Worm (Caenorhabditis elegans) whole organism, late embryonic: Measurements from ENCODE around the gene pals-30.
"Not testable (repeated sequence)": the region's sequence is repeated elsewhere in the genome, so short reads cannot be mapped to it uniquely, and the experiment has no call there.

Experiments
- C08G9.2 ChIP-seq: sonication (generic microtip); optimal IDR thresholded peaks from 2 replicates; lab custom pipeline; 2016; ENCODE audit warnings: mild to moderate bottlenecking, missing genetic modification characterization, moderate library complexity, missing compliant biosample characterization
- K02D7.2 ChIP-seq: sonication (generic microtip); optimal IDR thresholded peaks from 2 replicates; lab custom pipeline; 2017; ENCODE audit warnings: mild to moderate bottlenecking, missing genetic modification characterization, missing compliant biosample characterization
- T23F11.4 ChIP-seq: fragments of 200-800 bp; sonication (Bioruptor generic); optimal IDR thresholded peaks from 2 replicates; lab custom pipeline; 2018; ENCODE audit warnings: mild to moderate bottlenecking, missing genetic modification characterization, missing compliant biosample characterization
- Y22D7AL.16 ChIP-seq: sonication (generic microtip); optimal IDR thresholded peaks from 2 replicates; lab custom pipeline; 2016; ENCODE audit warnings: missing genetic modification characterization, missing compliant biosample characterization
- ceh-14 ChIP-seq: sonication (generic microtip); optimal IDR thresholded peaks from 2 replicates; lab custom pipeline; 2016; ENCODE audit warnings: missing genotype, missing genetic modification characterization, missing compliant biosample characterization
- ceh-18 ChIP-seq: sonication (generic microtip); optimal IDR thresholded peaks from 2 replicates; lab custom pipeline; 2016; ENCODE audit warnings: missing genetic modification characterization, missing compliant biosample characterization
- ceh-22 ChIP-seq: sonication (generic microtip); optimal IDR thresholded peaks from 2 replicates; lab custom pipeline; 2017; ENCODE audit warnings: missing biosample characterization, missing genetic modification characterization
- ceh-24 ChIP-seq: sonication (generic microtip); optimal IDR thresholded peaks from 2 replicates; lab custom pipeline; 2016; ENCODE audit warnings: mild to moderate bottlenecking, missing genetic modification characterization, missing compliant biosample characterization
- ceh-30 ChIP-seq: fragments of 150-350 bp; optimal IDR thresholded peaks from 2 replicates; lab custom pipeline; 2014; ENCODE audit warnings: missing biosample characterization, missing genetic modification characterization
- ceh-31 ChIP-seq: sonication (generic microtip); optimal IDR thresholded peaks from 2 replicates; lab custom pipeline; 2016; ENCODE audit warnings: missing genetic modification characterization, missing compliant biosample characterization
- ceh-45 ChIP-seq: fragments of 200-800 bp; sonication (Bioruptor generic); IDR thresholded peaks from 2 replicates; pipeline ENCODE4 v1.3.6; 2022; ENCODE audit warnings: missing genetic modification reagents, missing genetic modification characterization, missing compliant biosample characterization
- ceh-6 ChIP-seq: fragments of 200-800 bp; sonication (Bioruptor generic); optimal IDR thresholded peaks from 2 replicates; lab custom pipeline; 2018; ENCODE audit warnings: mild to moderate bottlenecking, missing genetic modification characterization, missing compliant biosample characterization
- che-1 ChIP-seq: sonication (generic microtip); optimal IDR thresholded peaks from 2 replicates; lab custom pipeline; 2016; ENCODE audit warnings: mild to moderate bottlenecking, missing genetic modification characterization, missing compliant biosample characterization
- dve-1 ChIP-seq: sonication (generic microtip); optimal IDR thresholded peaks from 2 replicates; lab custom pipeline; 2017; ENCODE audit warnings: antibody characterized with exemption, mild to moderate bottlenecking, missing genetic modification characterization, missing compliant biosample characterization
- elt-2 ChIP-seq: sonication (generic microtip); optimal IDR thresholded peaks from 2 replicates; lab custom pipeline; 2016; ENCODE audit warnings: missing genetic modification reagents, missing genetic modification characterization, missing compliant biosample characterization
- ets-4 ChIP-seq: sonication (generic microtip); optimal IDR thresholded peaks from 2 replicates; lab custom pipeline; 2016; ENCODE audit warnings: missing genetic modification characterization, missing compliant biosample characterization
- eyg-1 ChIP-seq: sonication (generic microtip); optimal IDR thresholded peaks from 2 replicates; lab custom pipeline; 2016; ENCODE audit warnings: missing genotype, missing genetic modification characterization, missing compliant biosample characterization
- fkh-10 ChIP-seq: fragments of 150-350 bp; optimal IDR thresholded peaks from 2 replicates; lab custom pipeline; 2014; ENCODE audit warnings: missing biosample characterization, missing genetic modification reagents, missing genetic modification characterization
- gmeb-2 ChIP-seq: sonication (generic microtip); optimal IDR thresholded peaks from 2 replicates; lab custom pipeline; 2016; ENCODE audit warnings: missing genetic modification characterization, inconsistent platforms, missing compliant biosample characterization
- hlh-13 ChIP-seq: fragments of 200-800 bp; sonication (Bioruptor generic); optimal IDR thresholded peaks from 2 replicates; lab custom pipeline; 2018; ENCODE audit warnings: mild to moderate bottlenecking, missing genetic modification characterization, missing compliant biosample characterization
- hlh-8 ChIP-seq: sonication (generic microtip); optimal IDR thresholded peaks from 2 replicates; lab custom pipeline; 2016; ENCODE audit warnings: missing genotype, missing genetic modification characterization, missing compliant biosample characterization
- lim-6 ChIP-seq: sonication (generic microtip); optimal IDR thresholded peaks from 2 replicates; lab custom pipeline; 2016; ENCODE audit warnings: missing genetic modification characterization, missing compliant biosample characterization
- mec-3 ChIP-seq: sonication (generic microtip); optimal IDR thresholded peaks from 2 replicates; lab custom pipeline; 2016; ENCODE audit warnings: borderline replicate concordance, missing genetic modification characterization, missing compliant biosample characterization
- nfya-1 ChIP-seq: sonication (generic microtip); optimal IDR thresholded peaks from 2 replicates; lab custom pipeline; 2017; ENCODE audit warnings: missing genetic modification characterization, mild to moderate bottlenecking, missing compliant biosample characterization, antibody characterized with exemption, moderate library complexity
- nhr-232 ChIP-seq: sonication (generic microtip); optimal IDR thresholded peaks from 2 replicates; lab custom pipeline; 2016; ENCODE audit warnings: missing genetic modification characterization, missing compliant biosample characterization
- npax-4 ChIP-seq: sonication (generic microtip); optimal IDR thresholded peaks from 2 replicates; lab custom pipeline; 2016; ENCODE audit warnings: missing genetic modification characterization, missing compliant biosample characterization
- pag-3 ChIP-seq: sonication (generic microtip); optimal IDR thresholded peaks from 2 replicates; lab custom pipeline; 2016; ENCODE audit warnings: missing compliant biosample characterization, missing genetic modification characterization, borderline replicate concordance
- pat-9 ChIP-seq: fragments of 200-800 bp; sonication (Bioruptor generic); optimal IDR thresholded peaks from 2 replicates; lab custom pipeline; 2018; ENCODE audit warnings: mild to moderate bottlenecking, missing genetic modification characterization, moderate library complexity, missing compliant biosample characterization
- pax-1 ChIP-seq: fragments of 150-350 bp; optimal IDR thresholded peaks from 2 replicates; lab custom pipeline; 2014; ENCODE audit warnings: missing biosample characterization, missing genetic modification characterization
- pha-2 ChIP-seq: sonication (generic microtip); optimal IDR thresholded peaks from 2 replicates; lab custom pipeline; 2017; ENCODE audit warnings: mild to moderate bottlenecking, missing genetic modification characterization, missing compliant biosample characterization
- pqm-1 ChIP-seq: sonication (generic microtip); optimal IDR thresholded peaks from 2 replicates; lab custom pipeline; 2016; ENCODE audit warnings: missing genetic modification characterization, missing compliant biosample characterization
- pros-1 ChIP-seq: fragments of 150-350 bp; optimal IDR thresholded peaks from 2 replicates; lab custom pipeline; 2014; ENCODE audit warnings: missing biosample characterization, missing genetic modification reagents, missing genetic modification characterization
- rnt-1 ChIP-seq: sonication (generic microtip); optimal IDR thresholded peaks from 2 replicates; lab custom pipeline; 2016; ENCODE audit warnings: missing genetic modification characterization, missing compliant biosample characterization
- sdc-2 ChIP-seq: sonication (generic microtip); optimal IDR thresholded peaks from 2 replicates; lab custom pipeline; 2016; ENCODE audit warnings: missing genotype, missing genetic modification characterization, missing compliant biosample characterization
- syd-9 ChIP-seq: sonication (generic microtip); optimal IDR thresholded peaks from 2 replicates; lab custom pipeline; 2016; ENCODE audit warnings: mild to moderate bottlenecking, missing genetic modification characterization, moderate library complexity, missing compliant biosample characterization
- unc-3 ChIP-seq, 2 experiments: fragments of 200-800 bp in 1 of 2; sonication (Bioruptor generic) in 1 of 2; sonication (generic microtip) in 1 of 2; conservative IDR thresholded peaks in 1 of 2; optimal IDR thresholded peaks in 1 of 2; 2 replicates each; pipeline versions ENCODE4 v1.3.6 to Lab custom; 2016 to 2022; ENCODE audit warnings: missing compliant biosample characterization in 2 of 2, missing genetic modification characterization in 2 of 2, missing genetic modification reagents in 1 of 2
- unc-42 ChIP-seq: sonication (generic microtip); optimal IDR thresholded peaks from 2 replicates; lab custom pipeline; 2016; ENCODE audit warnings: missing genotype, missing genetic modification characterization, missing compliant biosample characterization
- unc-55 ChIP-seq: sonication (generic microtip); optimal IDR thresholded peaks from 2 replicates; lab custom pipeline; 2017; ENCODE audit warnings: missing biosample characterization, missing genetic modification reagents, missing genetic modification characterization

Gene pals-30

ce11 chrIV:14551870-14552269, at the start of gene pals-30:
Gene pals-30, minus strand, starts transcription at chrIV:14551970.
- not testable (repeated sequence) for TF ChIP-seq Y22D7AL.16 (tag; lab: Kevin White, UChicago); pha-2 (tag; lab: Kevin White, UChicago); unc-55 (GFP tag; lab: Kevin White, UChicago)

ce11 chrIV:14599321-14599720, 47.6 kb upstream of the pals-30 start:
- TF ChIP-seq ceh-45 (GFP tag; lab: Robert Waterston, UW) = no peak
- TF ChIP-seq pros-1 (tag; lab: Kevin White, UChicago) = no peak
- no peak for TF ChIP-seq mec-3 (tag; lab: Kevin White, UChicago)
- no peak for TF ChIP-seq unc-42 (tag; lab: Kevin White, UChicago)
- no peak for TF ChIP-seq rnt-1
- TF ChIP-seq ceh-6 (GFP tag; lab: Kevin White, UChicago) = no peak
- TF ChIP-seq pqm-1 (tag; lab: Kevin White, UChicago) = no peak
- TF ChIP-seq pha-2 (tag; lab: Kevin White, UChicago) = no peak

ce11 chrIV:14594249-14594648, 42.5 kb upstream of the pals-30 start:
- peak; percentile 94 for TF ChIP-seq pqm-1 (tag; lab: Kevin White, UChicago)
- TF ChIP-seq nfya-1 = peak; percentile 41
- TF ChIP-seq K02D7.2 (tag; lab: Kevin White, UChicago) = no peak
- TF ChIP-seq ceh-22 = no peak
- TF ChIP-seq dve-1 (tag; lab: Kevin White, UChicago) = peak; percentile 48
- no peak for TF ChIP-seq ceh-18
- TF ChIP-seq elt-2 (tag; lab: Kevin White, UChicago) = peak; percentile 95

- no peak for TF ChIP-seq hlh-13 (GFP tag; lab: Kevin White, UChicago)
- TF ChIP-seq fkh-10 (GFP tag; lab: Kevin White, UChicago) = no peak
- no peak for TF ChIP-seq syd-9 (tag; lab: Kevin White, UChicago)
- TF ChIP-seq ceh-6 (GFP tag; lab: Kevin White, UChicago) = no peak
- TF ChIP-seq, all 69 proteins: peak for 0
Measured at ce11 chrIV:14587589-14587988, 35.8 kb upstream of the pals-30 start.

ce11 chrIV:14586759-14587158, 35.0 kb upstream of the pals-30 start:
- TF ChIP-seq T23F11.4 (no peak), ceh-24 (tag; lab: Kevin White, UChicago) (no peak), C08G9.2 (tag; lab: Kevin White, UChicago) (no peak), ceh-45 (GFP tag; lab: Robert Waterston, UW) (no peak), syd-9 (tag; lab: Kevin White, UChicago) (no peak), eyg-1 (tag; lab: Kevin White, UChicago) (no peak), che-1 (tag; lab: Kevin White, UChicago) (no peak), elt-2 (tag; lab: Kevin White, UChicago) (no peak), ceh-14 (tag; lab: Kevin White, UChicago) (no peak), lim-6 (tag; lab: Kevin White, UChicago) (no peak), nhr-232 (tag; lab: Kevin White, UChicago) (no peak), pqm-1 (tag; lab: Kevin White, UChicago) (no peak), pax-1 (no peak), ceh-30 (tag; lab: Kevin White, UChicago) (no peak)

- no peak for TF ChIP-seq npax-4 (tag; lab: Kevin White, UChicago)
- no peak for TF ChIP-seq pros-1 (tag; lab: Kevin White, UChicago)
- TF ChIP-seq ets-4 = no peak
- no peak for TF ChIP-seq elt-2 (tag; lab: Kevin White, UChicago)
- no peak for TF ChIP-seq ceh-24 (tag; lab: Kevin White, UChicago)
- no peak for TF ChIP-seq sdc-2
- no peak for TF ChIP-seq mec-3 (tag; lab: Kevin White, UChicago)
- TF ChIP-seq unc-55 (GFP tag; lab: Kevin White, UChicago) = no peak
- TF ChIP-seq unc-3 (GFP tag; conservative IDR thresholded peaks at IDR 0.05; lab: Robert Waterston, UW) = no peak
- no peak for TF ChIP-seq unc-3 (tag; optimal IDR thresholded peaks at IDR 0.05; lab: Kevin White, UChicago)
- TF ChIP-seq hlh-8 = no peak
- no peak for TF ChIP-seq ceh-18
- TF ChIP-seq hlh-13 (GFP tag; lab: Kevin White, UChicago) = no peak
- no peak for TF ChIP-seq pag-3 (tag; lab: Kevin White, UChicago)
- TF ChIP-seq pat-9 (tag; lab: Kevin White, UChicago) = no peak
- no peak for TF ChIP-seq gmeb-2 (tag; lab: Kevin White, UChicago)
- no peak for TF ChIP-seq ceh-31 (tag; lab: Kevin White, UChicago)
- no peak for TF ChIP-seq T23F11.4
Measured at ce11 chrIV:14580939-14581338, 29.2 kb upstream of the pals-30 start, which contains the start of gene irld-18. Gene irld-18, minus strand, starts transcription at chrIV:14581039.
